Worm (Caenorhabditis elegans) whole organism, L1 larva: ENCODE measurements around the gene clec-164.

Experiments
- C16A3.4 ChIP-seq: fragments of 150-350 bp; optimal IDR thresholded peaks from 2 replicates; lab custom pipeline; 2014; ENCODE audit warnings: missing biosample characterization, missing genetic modification characterization
- F16B12.6 ChIP-seq: fragments of 150-350 bp; optimal IDR thresholded peaks from 2 replicates; lab custom pipeline; 2014; ENCODE audit warnings: missing biosample characterization, missing genetic modification characterization
- aha-1 ChIP-seq: fragments of 150-350 bp; optimal IDR thresholded peaks from 2 replicates; lab custom pipeline; 2014; ENCODE audit warnings: missing biosample characterization, missing genetic modification characterization
- alr-1 ChIP-seq: fragments of 200-800 bp; sonication (Bioruptor generic); optimal IDR thresholded peaks from 2 replicates; lab custom pipeline; 2018; ENCODE audit warnings: borderline replicate concordance, mild to moderate bottlenecking, missing genetic modification characterization, missing compliant biosample characterization
- aly-2 ChIP-seq: fragments of 150-350 bp; optimal IDR thresholded peaks from 2 replicates; lab custom pipeline; 2014; ENCODE audit warnings: missing biosample characterization, missing genetic modification characterization
- ama-1 ChIP-seq: fragments of 150-350 bp; optimal IDR thresholded peaks from 2 replicates; lab custom pipeline; 2014
- ceh-63 ChIP-seq: fragments of 200-800 bp; sonication (Bioruptor generic); optimal IDR thresholded peaks from 2 replicates; lab custom pipeline; 2018; ENCODE audit warnings: mild to moderate bottlenecking, missing genetic modification characterization, missing compliant biosample characterization
- ces-1 ChIP-seq: fragments of 150-350 bp; optimal IDR thresholded peaks from 2 replicates; lab custom pipeline; 2014; ENCODE audit warnings: missing biosample characterization, missing genetic modification reagents, missing genetic modification characterization
- efl-1 ChIP-seq, 4 experiments: fragments of 150-350 bp; optimal IDR thresholded peaks in 3 of 4; peaks in 1 of 4; 1 replicate in 1 of 4; 2 replicates in 3 of 4; lab custom pipeline; 2014; ENCODE audit warnings: missing biosample characterization in 2 of 4, missing genetic modification characterization in 2 of 4, missing genetic modification reagents in 2 of 4
- efl-3 ChIP-seq: fragments of 200-800 bp; sonication (Bioruptor generic); optimal IDR thresholded peaks from 2 replicates; lab custom pipeline; 2018; ENCODE audit warnings: mild to moderate bottlenecking, missing genetic modification characterization, missing compliant biosample characterization
- elt-3 ChIP-seq, 6 experiments: fragments of 150-350 bp in 1 of 6; sonication (generic microtip); optimal IDR thresholded peaks; 2 replicates each; lab custom pipeline; 2017 to 2018; ENCODE audit warnings: missing biosample characterization in 6 of 6, missing genetic modification characterization in 6 of 6, inconsistent platforms in 1 of 6
- ets-5 ChIP-seq: fragments of 200-800 bp; sonication (Bioruptor generic); IDR thresholded peaks from 2 replicates; pipeline ENCODE4 v1.3.6; 2022; ENCODE audit warnings: missing genetic modification characterization, missing compliant biosample characterization
- fkh-10 ChIP-seq: sonication (generic microtip); optimal IDR thresholded peaks from 2 replicates; lab custom pipeline; 2017; ENCODE audit warnings: missing biosample characterization, missing genetic modification reagents, missing genetic modification characterization
- fkh-4 ChIP-seq: sonication (generic microtip); optimal IDR thresholded peaks from 2 replicates; lab custom pipeline; 2016; ENCODE audit warnings: missing compliant biosample characterization, missing genetic modification characterization, borderline replicate concordance
- fos-1 ChIP-seq: fragments of 150-350 bp; optimal IDR thresholded peaks from 2 replicates; lab custom pipeline; 2014; ENCODE audit warnings: missing biosample characterization, missing genetic modification characterization
- hlh-17 ChIP-seq: fragments of 200-800 bp; sonication (Bioruptor generic); optimal IDR thresholded peaks from 2 replicates; lab custom pipeline; 2018; ENCODE audit warnings: missing genetic modification characterization, mild to moderate bottlenecking, missing compliant biosample characterization, moderate library complexity, borderline replicate concordance
- hlh-4 ChIP-seq: sonication (generic microtip); optimal IDR thresholded peaks from 2 replicates; lab custom pipeline; 2016; ENCODE audit warnings: mild to moderate bottlenecking, missing genetic modification characterization, missing compliant biosample characterization
- irx-1 ChIP-seq: sonication (generic microtip); optimal IDR thresholded peaks from 2 replicates; lab custom pipeline; 2016; ENCODE audit warnings: missing genetic modification characterization, missing compliant biosample characterization
- isw-1 ChIP-seq: fragments of 200-800 bp; sonication (Bioruptor generic); IDR thresholded peaks from 2 replicates; pipeline ENCODE4 v1.3.6; 2022; ENCODE audit warnings: missing genetic modification characterization, missing compliant biosample characterization
- jun-1 ChIP-seq: fragments of 150-350 bp; optimal IDR thresholded peaks from 2 replicates; lab custom pipeline; 2014; ENCODE audit warnings: missing biosample characterization, missing genetic modification reagents, missing genetic modification characterization
- lin-35 ChIP-seq, 2 experiments: fragments of 150-350 bp; optimal IDR thresholded peaks; 2 replicates each; lab custom pipeline; 2014; ENCODE audit warnings: missing biosample characterization in 2 of 2, missing genetic modification characterization in 2 of 2, missing genetic modification reagents in 2 of 2
- lir-3 ChIP-seq: sonication (generic microtip); optimal IDR thresholded peaks from 2 replicates; lab custom pipeline; 2016; ENCODE audit warnings: mild to moderate bottlenecking, missing genetic modification characterization, moderate library complexity, missing compliant biosample characterization; ENCODE audit not compliant: poor library complexity
- mab-9 ChIP-seq: fragments of 200-800 bp; sonication (Bioruptor generic); IDR thresholded peaks from 2 replicates; pipeline ENCODE4 v1.3.6; 2022; ENCODE audit warnings: missing genetic modification reagents, missing genetic modification characterization, missing compliant biosample characterization
- mep-1 ChIP-seq: fragments of 150-350 bp; optimal IDR thresholded peaks from 2 replicates; lab custom pipeline; 2014; ENCODE audit warnings: missing biosample characterization, missing genetic modification characterization
- nhr-11 ChIP-seq: fragments of 150-350 bp; optimal IDR thresholded peaks from 2 replicates; lab custom pipeline; 2014; ENCODE audit warnings: missing biosample characterization, missing genetic modification characterization
- nhr-12 ChIP-seq: sonication (generic microtip); optimal IDR thresholded peaks from 2 replicates; lab custom pipeline; 2017; ENCODE audit warnings: missing biosample characterization, missing genetic modification characterization
- nhr-19 ChIP-seq: fragments of 200-800 bp; sonication (Bioruptor generic); conservative IDR thresholded peaks from 2 replicates; pipeline ENCODE4 v1.3.6; 2022; ENCODE audit warnings: missing genetic modification characterization, missing compliant biosample characterization
- nhr-20 ChIP-seq: sonication (generic microtip); optimal IDR thresholded peaks from 2 replicates; lab custom pipeline; 2016; ENCODE audit warnings: mild to moderate bottlenecking, missing genetic modification characterization, missing compliant biosample characterization
- nhr-237 ChIP-seq: fragments of 150-350 bp; optimal IDR thresholded peaks from 2 replicates; lab custom pipeline; 2014; ENCODE audit warnings: missing biosample characterization, missing genetic modification characterization
- nhr-71 ChIP-seq: sonication (generic microtip); optimal IDR thresholded peaks from 2 replicates; lab custom pipeline; 2016; ENCODE audit warnings: mild to moderate bottlenecking, missing genetic modification characterization, moderate library complexity, missing compliant biosample characterization
- nhr-77 ChIP-seq: fragments of 150-350 bp; optimal IDR thresholded peaks from 2 replicates; lab custom pipeline; 2014; ENCODE audit warnings: missing biosample characterization, missing genetic modification characterization
- nhr-85 ChIP-seq: sonication (generic microtip); peaks from one replicate; lab custom pipeline; 2016; ENCODE audit warnings: missing genetic modification characterization, inconsistent platforms, missing compliant biosample characterization
- pag-3 ChIP-seq: sonication (generic microtip); optimal IDR thresholded peaks from 2 replicates; lab custom pipeline; 2017; ENCODE audit warnings: missing genetic modification characterization, mild to moderate bottlenecking, missing compliant biosample characterization, antibody characterized with exemption, borderline replicate concordance; ENCODE audit not compliant: insufficient read depth
- pax-3 ChIP-seq: fragments of 200-800 bp; sonication (Bioruptor generic); optimal IDR thresholded peaks from 2 replicates; lab custom pipeline; 2018; ENCODE audit warnings: mild to moderate bottlenecking, missing genetic modification characterization, moderate library complexity, missing compliant biosample characterization
- pqm-1 ChIP-seq: sonication (generic microtip); optimal IDR thresholded peaks from 3 replicates; lab custom pipeline; 2017; ENCODE audit warnings: missing biosample characterization, missing genetic modification characterization
- skn-1 ChIP-seq: fragments of 150-350 bp; optimal IDR thresholded peaks from 2 replicates; lab custom pipeline; 2014; ENCODE audit warnings: missing biosample characterization, missing genetic modification characterization
- snpc-4 ChIP-seq: fragments of 150-350 bp; optimal IDR thresholded peaks from 2 replicates; lab custom pipeline; 2014; ENCODE audit warnings: missing biosample characterization, missing genetic modification characterization
- snu-23 ChIP-seq: sonication (generic microtip); optimal IDR thresholded peaks from 2 replicates; lab custom pipeline; 2016; ENCODE audit warnings: missing genetic modification characterization, missing compliant biosample characterization
- sox-4 ChIP-seq: sonication (generic microtip); optimal IDR thresholded peaks from 2 replicates; lab custom pipeline; 2016; ENCODE audit warnings: missing genetic modification characterization, missing compliant biosample characterization
- sptf-1 ChIP-seq: fragments of 150-350 bp; optimal IDR thresholded peaks from 2 replicates; lab custom pipeline; 2014; ENCODE audit warnings: missing biosample characterization, missing genetic modification characterization
- swsn-7 ChIP-seq: sonication (generic microtip); optimal IDR thresholded peaks from 2 replicates; lab custom pipeline; 2016; ENCODE audit warnings: missing genetic modification characterization, missing compliant biosample characterization
- tbx-2 ChIP-seq: sonication (generic microtip); optimal IDR thresholded peaks from 2 replicates; lab custom pipeline; 2016; ENCODE audit warnings: missing genetic modification characterization, missing compliant biosample characterization
- unc-86 ChIP-seq: sonication (generic microtip); optimal IDR thresholded peaks from 2 replicates; lab custom pipeline; 2016; ENCODE audit warnings: missing genetic modification characterization, missing compliant biosample characterization
- unc-98 ChIP-seq: fragments of 200-800 bp; sonication (Bioruptor generic); IDR thresholded peaks from 2 replicates; pipeline ENCODE4 v1.3.6; 2022; ENCODE audit warnings: missing genetic modification characterization, missing compliant biosample characterization
- vab-15 ChIP-seq: sonication (generic microtip); optimal IDR thresholded peaks from 2 replicates; lab custom pipeline; 2017; ENCODE audit warnings: missing genotype, mild to moderate bottlenecking, missing genetic modification characterization, missing compliant biosample characterization
- zip-4 ChIP-seq: fragments of 200-800 bp; sonication (Bioruptor generic); optimal IDR thresholded peaks from 2 replicates; lab custom pipeline; 2018; ENCODE audit warnings: mild to moderate bottlenecking, missing genetic modification characterization, moderate library complexity, missing compliant biosample characterization
- ztf-4 ChIP-seq: fragments of 150-350 bp; optimal IDR thresholded peaks from 2 replicates; lab custom pipeline; 2014; ENCODE audit warnings: missing biosample characterization, missing genetic modification characterization

Gene clec-164

DNA sequence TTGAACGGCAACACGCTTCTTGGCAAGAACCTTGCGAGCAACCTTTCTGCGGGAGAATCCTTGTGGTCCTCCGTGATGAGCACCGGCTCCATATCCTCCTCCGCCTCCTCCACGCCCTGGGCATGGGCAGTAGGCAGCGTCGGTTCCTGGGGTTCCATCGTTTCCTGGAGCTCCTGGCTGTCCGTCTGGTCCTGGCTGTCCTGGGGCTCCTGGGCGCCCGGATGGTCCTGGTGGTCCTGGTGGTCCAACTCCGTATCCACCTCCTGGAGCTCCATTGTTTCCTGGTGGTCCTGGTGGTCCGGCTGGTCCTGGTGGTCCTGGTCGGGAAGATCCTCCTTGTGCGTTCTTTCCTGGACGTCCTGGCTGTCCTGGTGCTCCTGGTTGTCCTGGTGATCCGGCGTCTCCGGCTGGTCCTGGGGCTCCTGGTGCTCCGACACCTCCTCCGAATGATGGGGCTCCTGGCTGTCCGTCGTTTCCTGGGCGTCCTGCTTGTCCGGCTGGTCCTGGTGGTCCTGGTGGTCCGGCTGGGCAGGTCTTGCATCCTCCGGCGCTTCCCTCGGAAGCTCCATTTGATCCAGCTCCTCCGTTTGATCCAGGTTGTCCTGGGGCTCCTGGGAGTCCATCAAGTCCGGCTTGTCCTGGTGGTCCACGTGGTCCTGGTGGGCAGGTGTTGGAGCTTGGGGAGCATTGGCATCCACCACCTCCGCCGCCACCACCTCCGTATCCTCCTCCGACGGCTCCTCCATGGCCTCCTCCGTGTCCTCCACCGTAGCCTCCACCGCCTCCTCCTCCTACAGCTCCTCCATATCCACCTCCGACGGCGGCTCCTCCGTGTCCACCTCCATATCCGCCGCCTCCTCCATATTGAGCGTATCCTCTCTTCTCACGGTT, 46.3 kb downstream of the clec-164 start:
- TF ChIP-seq nhr-20 (tag; lab: Kevin White, UChicago): no peak
- no peak for TF ChIP-seq nhr-77 (tag; lab: Kevin White, UChicago)
- no peak for TF ChIP-seq ztf-4 (tag; lab: Kevin White, UChicago)
- TF ChIP-seq ces-1 (GFP tag; lab: Kevin White, UChicago): no peak
- no peak for TF ChIP-seq aly-2 (tag; lab: Kevin White, UChicago)
- TF ChIP-seq fkh-4: no peak
- no peak for TF ChIP-seq snpc-4 (tag; lab: Kevin White, UChicago)
- TF ChIP-seq efl-1 (optimal IDR thresholded peaks at IDR 0.05; lab: Kevin White, UChicago): no peak
- TF ChIP-seq efl-1 (GFP tag; optimal IDR thresholded peaks at IDR 0.05 in 1 of 2; lab: Kevin White, UChicago): peak in 1 of 2 experiments; percentile 83

DNA sequence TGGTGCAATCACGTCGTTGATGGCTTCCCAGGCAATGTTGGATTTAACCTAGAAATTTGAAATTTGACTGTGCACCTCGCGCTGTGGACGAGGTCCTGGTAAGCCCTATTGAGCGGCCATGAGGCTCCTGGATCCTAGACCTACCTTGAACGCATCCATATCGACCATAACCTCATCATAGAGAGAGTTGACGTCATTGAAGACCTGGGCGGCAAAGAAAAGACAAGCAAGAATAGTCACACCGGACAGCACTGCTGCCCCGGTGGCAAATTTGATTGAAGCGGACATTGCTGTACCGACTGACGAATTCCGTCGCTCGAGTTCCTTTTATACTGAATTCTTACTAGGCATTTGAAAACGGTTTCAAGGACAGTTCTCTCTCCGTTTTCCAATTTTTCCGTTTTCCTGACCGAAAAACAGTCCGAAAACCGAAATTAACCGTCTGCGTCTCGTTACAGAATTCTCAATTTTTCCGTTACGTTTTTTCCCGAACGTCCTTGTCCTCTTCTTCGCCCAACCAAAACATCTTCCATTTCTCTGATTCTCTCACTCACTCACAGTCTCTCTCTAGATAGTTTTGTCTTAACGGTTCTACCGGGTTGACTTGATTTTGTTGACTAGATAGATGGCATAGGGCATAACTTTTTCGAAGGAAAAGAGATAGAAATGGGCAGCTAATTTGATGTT, 47.1 kb downstream of the clec-164 start, which contains the start of gene col-103:
TSS of gene col-103 (minus strand) at position 302 of the 687 bp plus-strand sequence.
- peak; percentile 81 for TF ChIP-seq ama-1 (lab: Kevin White, UChicago)
- TF ChIP-seq fos-1 (tag; lab: Kevin White, UChicago): no peak
- TF ChIP-seq aha-1 (tag; lab: Kevin White, UChicago): no peak
- TF ChIP-seq ceh-63 (GFP tag; lab: Kevin White, UChicago): no peak
- TF ChIP-seq nhr-11: no peak
- peak; percentile 17 to 37 for TF ChIP-seq efl-1 (optimal IDR thresholded peaks at IDR 0.05; lab: Kevin White, UChicago)
- peak; percentile 7 to 90 for TF ChIP-seq efl-1 (GFP tag; optimal IDR thresholded peaks at IDR 0.05 in 1 of 2; lab: Kevin White, UChicago)
- TF ChIP-seq nhr-85 (tag; lab: Kevin White, UChicago): peak; percentile 97
- TF ChIP-seq isw-1: no peak
- no peak for TF ChIP-seq sptf-1 (tag; lab: Kevin White, UChicago)
- no peak for TF ChIP-seq sox-4 (tag; lab: Kevin White, UChicago)
- TF ChIP-seq nhr-12 (tag; lab: Kevin White, UChicago): no peak
- TF ChIP-seq ets-5 (GFP tag; lab: Robert Waterston, UW): 0 out of 2 replicates have a peak, but pooled peaks have one; percentile 27
- no peak for TF ChIP-seq zip-4 (GFP tag; lab: Kevin White, UChicago)
- TF ChIP-seq hlh-4 (tag; lab: Kevin White, UChicago): no peak
- TF ChIP-seq pag-3 (tag; lab: Kevin White, UChicago): peak; percentile 67
- TF ChIP-seq vab-15: no peak
- no peak for TF ChIP-seq F16B12.6
- no peak for TF ChIP-seq pax-3 (tag; lab: Kevin White, UChicago)
- TF ChIP-seq pqm-1 (tag; lab: Kevin White, UChicago): no peak
- no peak for TF ChIP-seq efl-3 (GFP tag; lab: Kevin White, UChicago)
- TF ChIP-seq irx-1 (tag; lab: Kevin White, UChicago): no peak
- peak; percentile 20 for TF ChIP-seq C16A3.4 (tag; lab: Kevin White, UChicago)
- no peak for TF ChIP-seq unc-86 (tag; lab: Kevin White, UChicago)
- no peak for TF ChIP-seq hlh-17
- no peak for TF ChIP-seq skn-1 (tag; lab: Kevin White, UChicago)
- no peak for TF ChIP-seq swsn-7 (tag; lab: Kevin White, UChicago)
- no peak for TF ChIP-seq mab-9 (GFP tag; lab: Robert Waterston, UW)
- TF ChIP-seq alr-1: no peak
- TF ChIP-seq lir-3 (tag; lab: Kevin White, UChicago): no peak
- TF ChIP-seq aly-2 (tag; lab: Kevin White, UChicago): no peak
- no peak for TF ChIP-seq snpc-4 (tag; lab: Kevin White, UChicago)
- TF ChIP-seq jun-1 (tag; lab: Kevin White, UChicago): no peak
- no peak for TF ChIP-seq unc-98 (GFP tag; lab: Robert Waterston, UW)
- peak; percentile 56 for TF ChIP-seq mep-1 (tag; lab: Kevin White, UChicago)
- TF ChIP-seq tbx-2 (tag; lab: Kevin White, UChicago): no peak
- TF ChIP-seq elt-3 (tag; optimal IDR thresholded peaks at IDR 0.05; lab: Kevin White, UChicago): peak in 3 of 6 experiments; percentile 21 to 43 (median 24)
- TF ChIP-seq nhr-237 (tag; lab: Kevin White, UChicago): no peak
- peak; percentile 77 for TF ChIP-seq snu-23 (GFP tag; lab: Kevin White, UChicago)
- no peak for TF ChIP-seq nhr-19
- TF ChIP-seq nhr-77 (tag; lab: Kevin White, UChicago): peak; percentile 19
- TF ChIP-seq fkh-10: no peak
- peak; percentile 18 to 61 for TF ChIP-seq lin-35 (GFP tag; optimal IDR thresholded peaks at IDR 0.05; lab: Kevin White, UChicago)
- peak; percentile 60 for TF ChIP-seq nhr-71 (tag; lab: Kevin White, UChicago)
